Fruit fly (Drosophila melanogaster) whole organism, embryonic: ENCODE data around the gene CG11700.

Source experiments
- BtbVII ChIP-seq: fragments of 200-800 bp; sonication (Bioruptor generic); optimal IDR thresholded peaks from 3 replicates; lab custom pipeline; 2017; ENCODE audit warnings: missing biosample characterization, mild to moderate bottlenecking, missing genetic modification characterization
- CG10431 ChIP-seq: fragments of 200-800 bp; sonication (Bioruptor generic); optimal IDR thresholded peaks from 3 replicates; lab custom pipeline; 2018; ENCODE audit warnings: missing biosample characterization, mild to moderate bottlenecking, missing genetic modification characterization
- CG11456 ChIP-seq: fragments of 200-800 bp; sonication (Bioruptor generic); IDR thresholded peaks from 3 replicates; pipeline ENCODE4 v1.3.6; 2022; ENCODE audit warnings: missing biosample characterization, missing genetic modification characterization
- CG11560 ChIP-seq: fragments of 200-800 bp; sonication (Bioruptor generic); IDR thresholded peaks from 3 replicates; pipeline ENCODE4 v1.3.6; 2022; ENCODE audit warnings: missing biosample characterization, missing genetic modification characterization
- CG11723 ChIP-seq: fragments of 200-800 bp; sonication (Bioruptor generic); optimal IDR thresholded peaks from 2 replicates; lab custom pipeline; 2017; ENCODE audit warnings: missing biosample characterization, mild to moderate bottlenecking, missing genetic modification characterization
- CG13894 ChIP-seq: fragments of 200-800 bp; sonication (Bioruptor generic); optimal IDR thresholded peaks from 3 replicates; lab custom pipeline; 2018; ENCODE audit warnings: missing biosample characterization, mild to moderate bottlenecking, missing genetic modification characterization, moderate library complexity
- CG14710 ChIP-seq: fragments of 200-800 bp; sonication (Bioruptor generic); optimal IDR thresholded peaks from 3 replicates; lab custom pipeline; 2019; ENCODE audit warnings: missing biosample characterization, mild to moderate bottlenecking, missing genetic modification characterization, moderate library complexity
- CG15479 ChIP-seq: fragments of 200-800 bp; sonication (Bioruptor generic); optimal IDR thresholded peaks from 3 replicates; lab custom pipeline; 2019; ENCODE audit warnings: missing biosample characterization, mild to moderate bottlenecking, missing genetic modification characterization, moderate library complexity
- CG18476 ChIP-seq: fragments of 200-800 bp; sonication (Bioruptor generic); optimal IDR thresholded peaks from 2 replicates; lab custom pipeline; 2016; ENCODE audit warnings: missing biosample characterization, mild to moderate bottlenecking, missing genetic modification characterization
- CG2199 ChIP-seq: fragments of 200-800 bp; sonication (Bioruptor generic); IDR thresholded peaks from 3 replicates; pipeline ENCODE4 v1.3.6; 2022; ENCODE audit warnings: missing biosample characterization, missing genetic modification characterization
- CG2678 ChIP-seq: fragments of 200-800 bp; sonication (Bioruptor generic); optimal IDR thresholded peaks from 3 replicates; lab custom pipeline; 2019; ENCODE audit warnings: missing biosample characterization, mild to moderate bottlenecking, missing genetic modification characterization, moderate library complexity
- CG2712 ChIP-seq: fragments of 200-800 bp; optimal IDR thresholded peaks from 3 replicates; lab custom pipeline; 2019; ENCODE audit warnings: missing biosample characterization, mild to moderate bottlenecking, missing genetic modification characterization, moderate library complexity
- CG2889 ChIP-seq: fragments of 200-800 bp; sonication (Bioruptor generic); IDR thresholded peaks from 3 replicates; pipeline ENCODE4 v1.3.6; 2022; ENCODE audit warnings: missing biosample characterization, missing genetic modification characterization
- CG30403 ChIP-seq: fragments of 200-800 bp; sonication (Bioruptor generic); optimal IDR thresholded peaks from 3 replicates; lab custom pipeline; 2016; ENCODE audit warnings: missing biosample characterization, missing genetic modification characterization
- CG33557 ChIP-seq: fragments of 200-800 bp; sonication (Bioruptor generic); optimal IDR thresholded peaks from 2 replicates; lab custom pipeline; 2019; ENCODE audit warnings: missing biosample characterization, mild to moderate bottlenecking, missing genetic modification characterization, moderate library complexity
- CG3995 ChIP-seq: fragments of 200-800 bp; sonication (Bioruptor generic); optimal IDR thresholded peaks from 3 replicates; lab custom pipeline; 2016; ENCODE audit warnings: missing biosample characterization, missing genetic modification characterization
- CG5245 ChIP-seq: fragments of 200-800 bp; sonication (Bioruptor generic); optimal IDR thresholded peaks from 3 replicates; lab custom pipeline; 2016; ENCODE audit warnings: missing biosample characterization, missing genetic modification characterization
- CG6765 ChIP-seq: fragments of 200-800 bp; sonication (Bioruptor generic); optimal IDR thresholded peaks from 3 replicates; lab custom pipeline; 2017; ENCODE audit warnings: missing biosample characterization, mild to moderate bottlenecking, missing genetic modification characterization
- CG7556 ChIP-seq: fragments of 200-800 bp; sonication (Bioruptor generic); optimal IDR thresholded peaks from 2 replicates; lab custom pipeline; 2017; ENCODE audit warnings: missing biosample characterization, mild to moderate bottlenecking, missing genetic modification characterization
- CG8089 ChIP-seq: fragments of 200-800 bp; sonication (Bioruptor generic); optimal IDR thresholded peaks from 3 replicates; lab custom pipeline; 2016; ENCODE audit warnings: missing biosample characterization, missing genetic modification characterization
- CG8359 ChIP-seq: fragments of 200-800 bp; sonication (Bioruptor generic); optimal IDR thresholded peaks from 2 replicates; lab custom pipeline; 2017; ENCODE audit warnings: missing biosample characterization, mild to moderate bottlenecking, missing genetic modification characterization, borderline replicate concordance
- CG9727 ChIP-seq: fragments of 200-800 bp; sonication (Bioruptor generic); optimal IDR thresholded peaks from 3 replicates; lab custom pipeline; 2017; ENCODE audit warnings: missing biosample characterization, mild to moderate bottlenecking, missing genetic modification characterization
- D19A ChIP-seq: fragments of 200-800 bp; optimal IDR thresholded peaks from 3 replicates; lab custom pipeline; 2019; ENCODE audit warnings: missing biosample characterization, mild to moderate bottlenecking, missing genetic modification characterization, moderate library complexity
- Hmr ChIP-seq: fragments of 200-800 bp; sonication (Bioruptor generic); optimal IDR thresholded peaks from 3 replicates; lab custom pipeline; 2017; ENCODE audit warnings: mild to moderate bottlenecking, missing biosample characterization, missing genetic modification reagents, missing genetic modification characterization
- Hr39 ChIP-seq: fragments of >200 bp; optimal IDR thresholded peaks from 2 replicates; lab custom pipeline; 2017
- Max ChIP-seq: fragments of 200-800 bp; sonication (Bioruptor generic); optimal IDR thresholded peaks from 2 replicates; lab custom pipeline; 2016; ENCODE audit warnings: missing biosample characterization, mild to moderate bottlenecking, missing genetic modification characterization
- Med ChIP-seq: fragments of 200-800 bp; sonication (Bioruptor generic); peaks from one replicate; lab custom pipeline; 2016; ENCODE audit warnings: missing biosample characterization, missing genetic modification characterization, mild to moderate bottlenecking, inconsistent platforms, moderate library complexity
- Oaz ChIP-seq: fragments of 200-800 bp; sonication (Bioruptor generic); IDR thresholded peaks from 2 replicates; pipeline ENCODE4 v1.3.6; 2022; ENCODE audit warnings: missing biosample characterization, missing genetic modification characterization
- PHDP ChIP-seq: fragments of 200-800 bp; sonication (Bioruptor generic); optimal IDR thresholded peaks from 3 replicates; lab custom pipeline; 2018; ENCODE audit warnings: missing biosample characterization, mild to moderate bottlenecking, missing genetic modification characterization, moderate library complexity
- Sry-β ChIP-seq: fragments of 200-800 bp; sonication (Bioruptor generic); optimal IDR thresholded peaks from 2 replicates; lab custom pipeline; 2018; ENCODE audit warnings: missing biosample characterization, mild to moderate bottlenecking, missing genetic modification characterization, moderate library complexity
- Sry-δ ChIP-seq: fragments of 200-800 bp; sonication (Bioruptor generic); optimal IDR thresholded peaks from 2 replicates; lab custom pipeline; 2016; ENCODE audit warnings: missing biosample characterization, missing genetic modification characterization
- ac ChIP-seq: fragments of 200-800 bp; sonication (Bioruptor generic); optimal IDR thresholded peaks from 3 replicates; lab custom pipeline; 2017; ENCODE audit warnings: missing biosample characterization, mild to moderate bottlenecking, missing genetic modification characterization
- chinmo ChIP-seq: fragments of 200-800 bp; sonication (Bioruptor generic); IDR thresholded peaks from 4 replicates; pipeline ENCODE4 v1.3.6; 2022; ENCODE audit warnings: missing biosample characterization, missing genetic modification characterization; ENCODE audit not compliant: partially characterized antibody
- fru ChIP-seq: fragments of >200 bp; optimal IDR thresholded peaks from 2 replicates; lab custom pipeline; 2017
- fu2 ChIP-seq: fragments of 200-800 bp; sonication (Bioruptor generic); optimal IDR thresholded peaks from 2 replicates; lab custom pipeline; 2016; ENCODE audit warnings: missing biosample characterization, missing genetic modification characterization
- gcm ChIP-seq: fragments of 200-800 bp; sonication (Bioruptor generic); optimal IDR thresholded peaks from 2 replicates; lab custom pipeline; 2019; ENCODE audit warnings: missing biosample characterization, mild to moderate bottlenecking, missing genetic modification characterization, moderate library complexity
- gem ChIP-seq: fragments of 200-800 bp; sonication (Bioruptor generic); optimal IDR thresholded peaks from 2 replicates; lab custom pipeline; 2019; ENCODE audit warnings: missing biosample characterization, mild to moderate bottlenecking, missing genetic modification characterization, moderate library complexity
- gt ChIP-seq: fragments of 200-800 bp; sonication (Bioruptor generic); IDR thresholded peaks from 2 replicates; pipeline ENCODE4 v1.3.6; 2022; ENCODE audit warnings: missing biosample characterization, missing genetic modification characterization
- kah ChIP-seq: fragments of 200-800 bp; sonication (Bioruptor generic); optimal IDR thresholded peaks from 2 replicates; lab custom pipeline; 2018; ENCODE audit warnings: missing biosample characterization, mild to moderate bottlenecking, missing genetic modification characterization
- lola ChIP-seq, 3 experiments: fragments of >200 bp in 2 of 3; fragments of 200-800 bp in 1 of 3; sonication (Bioruptor generic) in 1 of 3; optimal IDR thresholded peaks; 2 replicates each; lab custom pipeline; 2017 to 2019; ENCODE audit warnings: missing biosample characterization in 3 of 3, missing genetic modification characterization in 3 of 3, mild to moderate bottlenecking in 1 of 3, moderate library complexity in 1 of 3
- lov ChIP-seq, 2 experiments: fragments of 200-800 bp in 1 of 2; fragments of >200 bp in 1 of 2; sonication (Bioruptor generic) in 1 of 2; IDR thresholded peaks in 1 of 2; optimal IDR thresholded peaks in 1 of 2; 2 replicates in 1 of 2; 3 replicates in 1 of 2; pipeline versions ENCODE4 v1.3.6 to Lab custom; 2017 to 2022; ENCODE audit warnings: missing biosample characterization in 1 of 2, missing genetic modification characterization in 1 of 2
- prd ChIP-seq, 3 experiments: fragments of >200 bp in 2 of 3; fragments of 200-800 bp in 1 of 3; sonication (Bioruptor generic) in 1 of 3; optimal IDR thresholded peaks in 2 of 3; IDR thresholded peaks in 1 of 3; 2 replicates in 2 of 3; 3 replicates in 1 of 3; pipeline versions ENCODE4 v1.3.6 to Lab custom; 2017 to 2022; ENCODE audit warnings: missing biosample characterization in 1 of 3, missing genetic modification characterization in 1 of 3
- pros ChIP-seq: fragments of 200-800 bp; sonication (Bioruptor generic); optimal IDR thresholded peaks from 3 replicates; lab custom pipeline; 2019; ENCODE audit warnings: missing biosample characterization, mild to moderate bottlenecking, missing genetic modification characterization, moderate library complexity
- salm ChIP-seq: fragments of 200-800 bp; sonication (Bioruptor generic); optimal IDR thresholded peaks from 2 replicates; lab custom pipeline; 2018; ENCODE audit warnings: missing biosample characterization, mild to moderate bottlenecking, missing genetic modification characterization
- trh ChIP-seq: fragments of 200-800 bp; sonication (Bioruptor generic); optimal IDR thresholded peaks from 2 replicates; lab custom pipeline; 2016; ENCODE audit warnings: missing biosample characterization, missing genetic modification characterization
- unc-4 ChIP-seq: fragments of 200-800 bp; sonication (Bioruptor generic); IDR thresholded peaks from 2 replicates; pipeline ENCODE4 v1.3.6; 2022; ENCODE audit warnings: missing biosample characterization, missing genetic modification characterization; ENCODE audit not compliant: partially characterized antibody
- unpg ChIP-seq: fragments of 200-800 bp; sonication (Bioruptor generic); optimal IDR thresholded peaks from 3 replicates; lab custom pipeline; 2018; ENCODE audit warnings: missing biosample characterization, mild to moderate bottlenecking, missing genetic modification characterization, moderate library complexity
- vnd ChIP-seq: fragments of 200-800 bp; sonication (Bioruptor generic); IDR thresholded peaks from 3 replicates; pipeline ENCODE4 v1.3.6; 2022; ENCODE audit warnings: missing biosample characterization, missing genetic modification characterization; ENCODE audit not compliant: partially characterized antibody
- zen2 ChIP-seq: fragments of 200-800 bp; sonication (Bioruptor generic); IDR thresholded peaks from 3 replicates; pipeline ENCODE4 v1.3.6; 2022; ENCODE audit warnings: missing biosample characterization, missing genetic modification characterization; ENCODE audit not compliant: partially characterized antibody
- zfh1 ChIP-seq: fragments of 200-800 bp; sonication (Bioruptor generic); IDR thresholded peaks from 3 replicates; pipeline ENCODE4 v1.3.6; 2022; ENCODE audit warnings: missing biosample characterization, missing genetic modification characterization

The CG11700 gene

dm6 chrX:6287842-6288241, 4.5 kb upstream of the CG11700 start, which contains the start of the genes Top3beta and wuho (continued):
- TF ChIP-seq CG8359 (GFP tag; lab: Kevin White, UChicago) (no peak), CG5245 (GFP tag; lab: Kevin White, UChicago) (no peak), Hmr (GFP tag; lab: Kevin White, UChicago) (peak; percentile 75), CG3995 (GFP tag; lab: Kevin White, UChicago) (peak; percentile 59), CG9727 (no peak), Hr39 (lab: Kevin White, UChicago) (no peak), unc-4 (GFP tag; lab: Robert Waterston, UW) (peak; percentile 74), Sry-β (GFP tag; lab: Kevin White, UChicago) (peak; percentile 53), CG2889 (GFP tag; lab: Robert Waterston, UW) (no peak), vnd (GFP tag; lab: Robert Waterston, UW) (peak; percentile 52; the same call in 1 of the 3 replicates), CG33557 (GFP tag; lab: Kevin White, UChicago) (no peak), Sry-δ (GFP tag; lab: Kevin White, UChicago) (peak; percentile 83), CG11560 (tag; lab: Robert Waterston, UW) (peak; percentile 28; the same call in 1 of the 3 replicates), Max (peak; percentile 17), gt (GFP tag; lab: Robert Waterston, UW) (no peak), BtbVII (GFP tag; lab: Kevin White, UChicago) (no peak), CG8089 (GFP tag; lab: Kevin White, UChicago) (no peak), kah (GFP tag; lab: Kevin White, UChicago) (peak; percentile 13), CG6765 (GFP tag; lab: Kevin White, UChicago) (no peak), trh (GFP tag; lab: Kevin White, UChicago) (no peak), fru (no peak), CG11723 (GFP tag; lab: Kevin White, UChicago) (no peak), CG14710 (tag; lab: Kevin White, UChicago) (peak; percentile 74), PHDP (tag; lab: Kevin White, UChicago) (peak; percentile 32), D19A (no peak), salm (peak; percentile 10), CG30403 (GFP tag; lab: Kevin White, UChicago) (peak; percentile 36), unpg (peak; percentile 28), CG15479 (GFP tag; lab: Kevin White, UChicago) (peak; percentile 90), CG2199 (GFP tag; lab: Robert Waterston, UW) (no peak)

dm6 chrX:6279629-6280073, 3.7 kb downstream of the CG11700 start, which contains the start of gene Ubi-p5E:
Ubi-p5E (minus strand) TSS chrX:6279647.
- TF ChIP-seq pros (GFP tag; lab: Kevin White, UChicago) (peak; percentile 33), lov (optimal IDR thresholded peaks at IDR 0.05; lab: Kevin White, UChicago) (no peak), lov (GFP tag; IDR thresholded peaks at IDR 0.05; lab: Robert Waterston, UW) (no peak), zen2 (GFP tag; lab: Robert Waterston, UW) (no peak), Oaz (GFP tag; lab: Robert Waterston, UW) (no peak), CG11456 (no peak), CG2712 (no peak), ac (GFP tag; lab: Kevin White, UChicago) (no peak), chinmo (GFP tag; lab: Robert Waterston, UW) (no peak), lola (GFP tag; optimal IDR thresholded peaks at IDR 0.05; lab: Kevin White, UChicago) (no peak), prd (optimal IDR thresholded peaks at IDR 0.05; lab: Kevin White, UChicago) (no peak), prd (GFP tag; IDR thresholded peaks at IDR 0.05; lab: Robert Waterston, UW) (no peak), gcm (GFP tag; lab: Kevin White, UChicago) (no peak), Med (peak; percentile 18), CG7556 (no peak), zfh1 (GFP tag; lab: Robert Waterston, UW) (no peak), CG10431 (GFP tag; lab: Kevin White, UChicago) (no peak), fu2 (no peak), CG2678 (tag; lab: Kevin White, UChicago) (no peak), CG18476 (GFP tag; lab: Kevin White, UChicago) (no peak), CG2889 (GFP tag; lab: Robert Waterston, UW) (no peak), gem (tag; lab: Kevin White, UChicago) (no peak), CG13894 (tag; lab: Kevin White, UChicago) (no peak)
